Worm (Caenorhabditis elegans) whole organism, L2 larva: Measurements from ENCODE around the gene cav-1.
"Not testable (repeated sequence)": the region's sequence is repeated elsewhere in the genome, so short reads cannot be mapped to it uniquely, and the experiment has no call there.

Experiments
- alr-1 ChIP-seq: fragments of 150-350 bp; optimal IDR thresholded peaks from 2 replicates; lab custom pipeline; 2014; ENCODE audit warnings: missing biosample characterization, missing genetic modification characterization
- ceh-82 ChIP-seq: fragments of 150-350 bp; optimal IDR thresholded peaks from 2 replicates; lab custom pipeline; 2014; ENCODE audit warnings: missing biosample characterization, missing genetic modification characterization
- elt-1 ChIP-seq: fragments of 150-350 bp; optimal IDR thresholded peaks from 2 replicates; lab custom pipeline; 2014; ENCODE audit warnings: missing biosample characterization, missing genetic modification characterization
- lin-13 ChIP-seq: fragments of 150-350 bp; optimal IDR thresholded peaks from 2 replicates; lab custom pipeline; 2014; ENCODE audit warnings: missing biosample characterization, missing genetic modification reagents, missing genetic modification characterization
- nhr-10 ChIP-seq: sonication (generic microtip); optimal IDR thresholded peaks from 2 replicates; lab custom pipeline; 2017; ENCODE audit warnings: missing biosample characterization, missing genetic modification characterization
- nhr-237 ChIP-seq: fragments of 150-350 bp; optimal IDR thresholded peaks from 2 replicates; lab custom pipeline; 2014; ENCODE audit warnings: missing biosample characterization, missing genetic modification characterization
- nhr-77 ChIP-seq: fragments of 150-350 bp; optimal IDR thresholded peaks from 2 replicates; lab custom pipeline; 2014; ENCODE audit warnings: missing biosample characterization, missing genetic modification characterization
- snpc-4 ChIP-seq: fragments of 150-350 bp; optimal IDR thresholded peaks from 2 replicates; lab custom pipeline; 2014; ENCODE audit warnings: missing biosample characterization, missing genetic modification characterization
- unc-39 ChIP-seq: fragments of 150-350 bp; optimal IDR thresholded peaks from 2 replicates; lab custom pipeline; 2014; ENCODE audit warnings: missing biosample characterization, missing genetic modification characterization
- unc-55 ChIP-seq: fragments of 150-350 bp; sonication (generic microtip); optimal IDR thresholded peaks from 3 replicates; lab custom pipeline; 2014; ENCODE audit warnings: missing biosample characterization, missing genetic modification reagents, missing genetic modification characterization
- unc-62 ChIP-seq: fragments of 150-350 bp; optimal IDR thresholded peaks from 2 replicates; lab custom pipeline; 2014; ENCODE audit warnings: missing biosample characterization, missing genetic modification reagents, missing genetic modification characterization

DNA sequence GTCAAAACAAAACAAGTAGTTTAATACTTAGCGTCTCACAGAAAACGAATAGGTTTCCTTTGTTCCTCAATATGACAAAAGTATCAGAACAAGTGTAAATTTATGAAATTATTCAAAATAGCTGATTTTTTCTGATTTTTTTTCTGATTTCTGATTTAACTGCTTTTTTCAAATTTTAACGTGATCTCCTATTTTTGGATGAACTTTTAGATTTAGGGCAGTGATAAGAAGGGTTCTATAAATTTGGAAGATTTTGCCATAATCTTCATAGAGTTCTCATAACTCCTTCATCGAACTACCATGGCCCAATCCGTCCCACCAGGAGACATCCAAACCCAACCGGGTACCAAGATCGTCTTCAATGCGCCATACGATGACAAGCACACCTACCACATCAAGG is 2.6 kb upstream of the cav-1 start, which contains the start of gene msp-78:
- not testable (repeated sequence) for TF ChIP-seq ceh-82 (tag; lab: Kevin White, UChicago); nhr-10; unc-62; alr-1; unc-55 (GFP tag; lab: Kevin White, UChicago); elt-1 (tag; lab: Kevin White, UChicago); lin-13 (GFP tag; lab: Kevin White, UChicago); unc-39; nhr-237; snpc-4 (tag; lab: Kevin White, UChicago); nhr-77 (tag; lab: Kevin White, UChicago)
